Worm (Caenorhabditis elegans) whole organism, L4 larva: ENCODE data around the gene srd-74.

Source experiments
- ces-1 ChIP-seq: fragments of 150-350 bp; sonication (generic microtip); optimal IDR thresholded peaks from 4 replicates; lab custom pipeline; 2014; ENCODE audit warnings: missing biosample characterization, missing genetic modification reagents, missing genetic modification characterization
- lin-29 ChIP-seq: fragments of 200-800 bp; sonication (Bioruptor generic); IDR thresholded peaks from 2 replicates; pipeline ENCODE4 v1.3.6; 2022; ENCODE audit warnings: missing genetic modification reagents, missing genetic modification characterization, missing compliant biosample characterization
- lin-38 ChIP-seq: fragments of 200-800 bp; sonication (Bioruptor generic); IDR thresholded peaks from 2 replicates; pipeline ENCODE4 v1.3.6; 2022; ENCODE audit warnings: missing genetic modification reagents, missing genetic modification characterization, missing compliant biosample characterization
- mdl-1 ChIP-seq, 2 experiments: fragments of 150-350 bp in 1 of 2; sonication (generic microtip) in 1 of 2; optimal IDR thresholded peaks; 2 replicates each; lab custom pipeline; 2014 to 2017; ENCODE audit warnings: missing biosample characterization in 2 of 2, missing genetic modification characterization in 2 of 2
- mep-1 ChIP-seq: fragments of 150-350 bp; sonication (generic microtip); optimal IDR thresholded peaks from 3 replicates; lab custom pipeline; 2014; ENCODE audit warnings: missing biosample characterization, missing genetic modification characterization
- set-16 ChIP-seq: fragments of 200-800 bp; sonication (Bioruptor generic); IDR thresholded peaks from 2 replicates; pipeline ENCODE4 v1.3.6; 2022; ENCODE audit warnings: missing genetic modification reagents, missing genetic modification characterization, missing compliant biosample characterization
- unc-39 ChIP-seq: sonication (generic microtip); optimal IDR thresholded peaks from 2 replicates; lab custom pipeline; 2017; ENCODE audit warnings: missing biosample characterization, missing genetic modification characterization
- zfp-2 ChIP-seq: sonication (generic microtip); optimal IDR thresholded peaks from 2 replicates; lab custom pipeline; 2016; ENCODE audit warnings: mild to moderate bottlenecking, missing genetic modification characterization, missing compliant biosample characterization
- zip-11 ChIP-seq: fragments of 200-800 bp; sonication (Bioruptor generic); IDR thresholded peaks from 2 replicates; pipeline ENCODE4 v1.3.6; 2022; ENCODE audit warnings: missing genetic modification characterization, missing compliant biosample characterization
- zip-2 ChIP-seq: fragments of 150-350 bp; optimal IDR thresholded peaks from 2 replicates; lab custom pipeline; 2014; ENCODE audit warnings: missing biosample characterization, missing genetic modification characterization

ce11 chrIII:11746718-11747117 lies 35.2 kb upstream of the srd-74 start, which contains the start of gene mrt-2:
- no peak for TF ChIP-seq lin-29 (GFP tag; lab: Robert Waterston, UW)
- TF ChIP-seq zip-2 = no peak
- no peak for TF ChIP-seq unc-39 (tag; lab: Kevin White, UChicago)
- TF ChIP-seq set-16 (GFP tag; lab: Robert Waterston, UW) = no peak
- TF ChIP-seq mdl-1 (tag; optimal IDR thresholded peaks at IDR 0.05; lab: Kevin White, UChicago) = no peak
- peak; percentile 76 for TF ChIP-seq mep-1 (tag; lab: Kevin White, UChicago)
- TF ChIP-seq ces-1 (GFP tag; lab: Kevin White, UChicago) = no peak
- TF ChIP-seq zip-11 (GFP tag; lab: Robert Waterston, UW) = no peak
- peak; percentile 70 for TF ChIP-seq lin-38 (GFP tag; lab: Robert Waterston, UW)
- TF ChIP-seq zfp-2 (tag; lab: Kevin White, UChicago) = no peak
